Worm (Caenorhabditis elegans): ENCODE results near the gene srh-52.

ce11 chrV:15339363-15339762 lies 36.8 kb downstream of the srh-52 start, which contains the start of gene clec-228:
- TF ChIP-seq ztf-4 (tag; optimal IDR thresholded peaks at IDR 0.05), result no peak
- no peak for TF ChIP-seq ztf-11 (tag; optimal IDR thresholded peaks at IDR 0.05)
- TF ChIP-seq unc-39 (tag; optimal IDR thresholded peaks at IDR 0.05), result no peak
- no peak for TF ChIP-seq zag-1 (tag; optimal IDR thresholded peaks at IDR 0.05)
- TF ChIP-seq unc-62 (GFP tag; optimal IDR thresholded peaks at IDR 0.05), result no peak
- no peak for TF ChIP-seq lin-13 (GFP tag; optimal IDR thresholded peaks at IDR 0.05)
- no peak for TF ChIP-seq ceh-82 (tag; optimal IDR thresholded peaks at IDR 0.05)
- TF ChIP-seq ceh-16 (tag; optimal IDR thresholded peaks at IDR 0.05), result no peak
- no peak for TF ChIP-seq fos-1 (tag; optimal IDR thresholded peaks at IDR 0.05)
- TF ChIP-seq nhr-77 (tag; optimal IDR thresholded peaks at IDR 0.05), result no peak
- TF ChIP-seq ama-1 (optimal IDR thresholded peaks at IDR 0.05), result no peak
- no peak for TF ChIP-seq ZK546.5 (tag; optimal IDR thresholded peaks at IDR 0.05)
- TF ChIP-seq elt-3 (tag; optimal IDR thresholded peaks at IDR 0.05), result no peak

Measured in whole organism, L2 larva.